Worm (Caenorhabditis elegans) whole organism, L4/young adult: ENCODE results near the gene lin-15B.

ENCODE experiments used
- dao-5 ChIP-seq: sonication (generic microtip); optimal IDR thresholded peaks from 2 replicates; lab custom pipeline; 2016; ENCODE audit warnings: missing genotype, missing genetic modification characterization, moderate library complexity, missing compliant biosample characterization
- him-1 ChIP-seq: sonication (generic microtip); optimal IDR thresholded peaks from 2 replicates; lab custom pipeline; 2016; ENCODE audit warnings: missing genotype, missing genetic modification reagents, missing genetic modification characterization, missing compliant biosample characterization

DNA sequence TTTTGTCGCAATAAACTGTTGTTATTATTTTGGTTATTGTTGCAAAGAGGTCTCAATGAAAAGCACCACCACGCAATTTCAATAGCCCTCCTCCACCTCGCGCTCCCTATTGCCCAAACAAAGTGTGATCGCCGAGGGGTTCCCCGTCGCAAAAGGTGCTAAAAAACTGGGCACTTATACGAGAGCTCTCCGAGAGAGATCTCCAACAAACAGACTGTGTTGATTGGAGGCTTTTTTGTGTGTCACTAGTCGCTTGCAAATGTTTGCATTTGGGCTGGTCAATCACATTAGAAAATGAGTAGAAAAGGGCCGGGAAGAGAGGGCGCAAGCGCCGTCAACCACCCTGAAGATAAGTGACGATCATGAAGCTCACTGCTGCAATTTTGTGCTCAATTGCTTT lies 29.5 kb upstream of the lin-15B start, which contains the start of gene ZK662.2:
- TF ChIP-seq dao-5 (tag; lab: Kevin White, UChicago) (no peak), him-1 (no peak)
